Worm (Caenorhabditis elegans) whole organism, L4 larva: Measurements from ENCODE around the gene irg-1.

ENCODE experiments used
- aly-2 ChIP-seq: sonication (generic microtip); optimal IDR thresholded peaks from 2 replicates; lab custom pipeline; 2018; ENCODE audit warnings: missing biosample characterization, missing genetic modification characterization
- mdl-1 ChIP-seq, 2 experiments: fragments of 150-350 bp in 1 of 2; sonication (generic microtip) in 1 of 2; optimal IDR thresholded peaks; 2 replicates each; lab custom pipeline; 2014 to 2017; ENCODE audit warnings: missing biosample characterization in 2 of 2, missing genetic modification characterization in 2 of 2
- mep-1 ChIP-seq: fragments of 150-350 bp; sonication (generic microtip); optimal IDR thresholded peaks from 3 replicates; lab custom pipeline; 2014; ENCODE audit warnings: missing biosample characterization, missing genetic modification characterization
- pqm-1 ChIP-seq: sonication (generic microtip); optimal IDR thresholded peaks from 2 replicates; lab custom pipeline; 2017; ENCODE audit warnings: missing biosample characterization, missing genetic modification characterization

DNA sequence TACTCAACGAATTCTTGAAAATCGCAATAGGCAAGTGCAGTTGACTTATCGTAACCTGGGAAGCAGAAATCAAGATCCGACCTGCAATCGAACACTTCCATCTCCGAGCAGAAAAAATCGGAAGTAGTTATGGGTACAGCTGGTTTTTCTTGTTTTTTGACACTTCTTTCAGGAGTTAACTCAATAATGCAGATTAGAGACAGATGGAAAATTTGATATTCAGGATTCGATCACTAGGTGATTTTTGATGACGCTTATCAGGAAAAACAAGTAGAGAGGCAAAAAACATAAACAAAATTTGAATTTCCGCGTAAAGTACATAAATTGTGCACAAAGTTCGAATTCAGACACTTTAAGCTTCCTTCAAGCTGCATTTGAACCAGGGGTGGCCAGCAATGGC is 25.4 kb downstream of the irg-1 start, which contains the start of gene srw-130:
- TF ChIP-seq aly-2 (tag; lab: Kevin White, UChicago) (no peak), mdl-1 (tag; optimal IDR thresholded peaks at IDR 0.05; lab: Kevin White, UChicago) (no peak), mep-1 (tag; lab: Kevin White, UChicago) (no peak), pqm-1 (tag; lab: Kevin White, UChicago) (no peak)
